Worm (Caenorhabditis elegans) whole organism, L2 larva: ENCODE results near the gene F41E6.5.

Experiments used
- C34F6.9 ChIP-seq: fragments of 150-350 bp; optimal IDR thresholded peaks from 2 replicates; lab custom pipeline; 2014; ENCODE audit warnings: missing biosample characterization, missing genetic modification characterization
- R02D3.7 ChIP-seq: fragments of 150-350 bp; optimal IDR thresholded peaks from 2 replicates; lab custom pipeline; 2014; ENCODE audit warnings: missing biosample characterization, missing genetic modification characterization
- ZK546.5 ChIP-seq: sonication (generic microtip); optimal IDR thresholded peaks from 2 replicates; lab custom pipeline; 2017; ENCODE audit warnings: missing biosample characterization, missing genetic modification characterization
- alr-1 ChIP-seq: fragments of 150-350 bp; optimal IDR thresholded peaks from 2 replicates; lab custom pipeline; 2014; ENCODE audit warnings: missing biosample characterization, missing genetic modification characterization
- ama-1 ChIP-seq: fragments of 150-350 bp; optimal IDR thresholded peaks from 2 replicates; lab custom pipeline; 2018; ENCODE audit warnings: inconsistent platforms
- blmp-1 ChIP-seq: sonication (generic microtip); optimal IDR thresholded peaks from 2 replicates; lab custom pipeline; 2017; ENCODE audit warnings: missing genetic modification characterization, mild to moderate bottlenecking, missing compliant biosample characterization, antibody characterized with exemption, moderate library complexity; ENCODE audit not compliant: insufficient read depth
- ceh-16 ChIP-seq: fragments of 150-350 bp; optimal IDR thresholded peaks from 2 replicates; lab custom pipeline; 2014; ENCODE audit warnings: missing biosample characterization, missing genetic modification characterization
- ceh-82 ChIP-seq: fragments of 150-350 bp; optimal IDR thresholded peaks from 2 replicates; lab custom pipeline; 2014; ENCODE audit warnings: missing biosample characterization, missing genetic modification characterization
- crh-2 ChIP-seq: sonication (generic microtip); optimal IDR thresholded peaks from 2 replicates; lab custom pipeline; 2017; ENCODE audit warnings: missing biosample characterization, missing genetic modification characterization
- dmd-4 ChIP-seq: sonication (generic microtip); optimal IDR thresholded peaks from 2 replicates; lab custom pipeline; 2017; ENCODE audit warnings: missing biosample characterization, missing genetic modification characterization
- egl-27 ChIP-seq: sonication (generic microtip); optimal IDR thresholded peaks from 3 replicates; lab custom pipeline; 2017; ENCODE audit warnings: missing biosample characterization, missing genetic modification reagents, missing genetic modification characterization
- elt-1 ChIP-seq: fragments of 150-350 bp; optimal IDR thresholded peaks from 2 replicates; lab custom pipeline; 2014; ENCODE audit warnings: missing biosample characterization, missing genetic modification characterization
- elt-3 ChIP-seq: sonication (generic microtip); optimal IDR thresholded peaks from 2 replicates; lab custom pipeline; 2017; ENCODE audit warnings: missing biosample characterization, missing genetic modification characterization
- fos-1 ChIP-seq: fragments of 150-350 bp; optimal IDR thresholded peaks from 2 replicates; lab custom pipeline; 2014; ENCODE audit warnings: missing biosample characterization, missing genetic modification characterization
- gmeb-1 ChIP-seq: fragments of 150-350 bp; optimal IDR thresholded peaks from 2 replicates; lab custom pipeline; 2014; ENCODE audit warnings: missing biosample characterization, missing genetic modification characterization
- lin-11 ChIP-seq: fragments of 150-350 bp; sonication (generic microtip); optimal IDR thresholded peaks from 2 replicates; lab custom pipeline; 2014; ENCODE audit warnings: missing biosample characterization, missing genetic modification characterization, inconsistent platforms, mixed read lengths
- lin-13 ChIP-seq: fragments of 150-350 bp; optimal IDR thresholded peaks from 2 replicates; lab custom pipeline; 2014; ENCODE audit warnings: missing biosample characterization, missing genetic modification reagents, missing genetic modification characterization
- lsy-2 ChIP-seq, 2 experiments: fragments of 150-350 bp in 1 of 2; sonication (generic microtip) in 1 of 2; optimal IDR thresholded peaks; 2 replicates each; lab custom pipeline; 2014 to 2017; ENCODE audit warnings: missing biosample characterization in 2 of 2, missing genetic modification characterization in 2 of 2
- mab-5 ChIP-seq: fragments of 150-350 bp; optimal IDR thresholded peaks from 2 replicates; lab custom pipeline; 2014; ENCODE audit warnings: missing biosample characterization, missing genetic modification characterization
- mbf-1 ChIP-seq: sonication (generic microtip); optimal IDR thresholded peaks from 2 replicates; lab custom pipeline; 2017; ENCODE audit warnings: missing biosample characterization, missing genetic modification characterization
- mdl-1 ChIP-seq, 2 experiments: fragments of 150-350 bp in 1 of 2; sonication (generic microtip) in 1 of 2; optimal IDR thresholded peaks; 2 replicates each; lab custom pipeline; 2017; ENCODE audit warnings: missing biosample characterization in 2 of 2, missing genetic modification characterization in 2 of 2
- nhr-10 ChIP-seq: sonication (generic microtip); optimal IDR thresholded peaks from 2 replicates; lab custom pipeline; 2017; ENCODE audit warnings: missing biosample characterization, missing genetic modification characterization
- nhr-11 ChIP-seq: fragments of 150-350 bp; optimal IDR thresholded peaks from 2 replicates; lab custom pipeline; 2014; ENCODE audit warnings: missing biosample characterization, missing genetic modification characterization
- nhr-21 ChIP-seq: fragments of 150-350 bp; optimal IDR thresholded peaks from 2 replicates; lab custom pipeline; 2014; ENCODE audit warnings: missing biosample characterization, missing genetic modification characterization
- nhr-23 ChIP-seq: fragments of 150-350 bp; optimal IDR thresholded peaks from 2 replicates; lab custom pipeline; 2014; ENCODE audit warnings: missing biosample characterization, missing genetic modification reagents, missing genetic modification characterization
- nhr-25 ChIP-seq: fragments of 150-350 bp; sonication (generic microtip); optimal IDR thresholded peaks from 3 replicates; lab custom pipeline; 2014; ENCODE audit warnings: missing biosample characterization, missing genetic modification characterization
- nhr-6 ChIP-seq: fragments of 150-350 bp; optimal IDR thresholded peaks from 2 replicates; lab custom pipeline; 2014; ENCODE audit warnings: missing biosample characterization, missing genetic modification characterization
- nhr-77 ChIP-seq: fragments of 150-350 bp; optimal IDR thresholded peaks from 2 replicates; lab custom pipeline; 2014; ENCODE audit warnings: missing biosample characterization, missing genetic modification characterization
- peb-1 ChIP-seq: fragments of 150-350 bp; optimal IDR thresholded peaks from 2 replicates; lab custom pipeline; 2014; ENCODE audit warnings: missing biosample characterization, missing genetic modification characterization
- sem-4 ChIP-seq: fragments of 150-350 bp; optimal IDR thresholded peaks from 2 replicates; lab custom pipeline; 2014; ENCODE audit warnings: missing biosample characterization, missing genetic modification reagents, missing genetic modification characterization
- skn-1 ChIP-seq: sonication (generic microtip); optimal IDR thresholded peaks from 2 replicates; lab custom pipeline; 2017; ENCODE audit warnings: missing biosample characterization, missing genetic modification characterization
- sma-3 ChIP-seq: sonication (generic microtip); optimal IDR thresholded peaks from 2 replicates; lab custom pipeline; 2016; ENCODE audit warnings: missing genetic modification reagents, missing genetic modification characterization, missing compliant biosample characterization
- sma-9 ChIP-seq, 2 experiments: fragments of 150-350 bp in 1 of 2; sonication (generic microtip) in 1 of 2; optimal IDR thresholded peaks; 2 replicates each; lab custom pipeline; 2014 to 2016; ENCODE audit warnings: missing genetic modification characterization in 2 of 2, mild to moderate bottlenecking in 1 of 2, missing biosample characterization in 1 of 2, missing compliant biosample characterization in 1 of 2, missing genetic modification reagents in 1 of 2, moderate library complexity in 1 of 2
- snpc-4 ChIP-seq: fragments of 150-350 bp; optimal IDR thresholded peaks from 2 replicates; lab custom pipeline; 2014; ENCODE audit warnings: missing biosample characterization, missing genetic modification characterization
- unc-55 ChIP-seq: fragments of 150-350 bp; sonication (generic microtip); optimal IDR thresholded peaks from 3 replicates; lab custom pipeline; 2014; ENCODE audit warnings: missing biosample characterization, missing genetic modification reagents, missing genetic modification characterization
- unc-62 ChIP-seq: fragments of 150-350 bp; optimal IDR thresholded peaks from 2 replicates; lab custom pipeline; 2014; ENCODE audit warnings: missing biosample characterization, missing genetic modification reagents, missing genetic modification characterization
- ztf-1 ChIP-seq: fragments of 200-800 bp; sonication (Bioruptor generic); conservative IDR thresholded peaks from 2 replicates; pipeline ENCODE4 v1.3.6; 2022; ENCODE audit warnings: missing genetic modification characterization, missing compliant biosample characterization
- ztf-11 ChIP-seq: sonication (generic microtip); optimal IDR thresholded peaks from 2 replicates; lab custom pipeline; 2017; ENCODE audit warnings: missing biosample characterization, missing genetic modification characterization
- ztf-4 ChIP-seq: fragments of 150-350 bp; optimal IDR thresholded peaks from 2 replicates; lab custom pipeline; 2014; ENCODE audit warnings: missing biosample characterization, missing genetic modification characterization

The F41E6.5 gene

ce11 chrV:8603272-8603671 lies at the start of gene F41E6.5:
F41E6.5 (plus strand) TSS chrV:8603480.
- TF ChIP-seq nhr-25 (tag; lab: Kevin White, UChicago) = no peak
- TF ChIP-seq fos-1 (tag; lab: Kevin White, UChicago) = peak; percentile 26
- no peak for TF ChIP-seq lin-13
- TF ChIP-seq ztf-4 (tag; lab: Kevin White, UChicago) = no peak
- no peak for TF ChIP-seq C34F6.9 (tag; lab: Kevin White, UChicago)
- TF ChIP-seq crh-2 (tag; lab: Kevin White, UChicago) = peak; percentile 72
- no peak for TF ChIP-seq ceh-16
- TF ChIP-seq sma-9 (GFP tag; optimal IDR thresholded peaks at IDR 0.05; lab: Kevin White, UChicago) = peak; percentile 47
- no peak for TF ChIP-seq sma-9 (tag; optimal IDR thresholded peaks at IDR 0.05; lab: Kevin White, UChicago)
- TF ChIP-seq mab-5 (tag; lab: Kevin White, UChicago) = no peak
- TF ChIP-seq nhr-21 (tag; lab: Kevin White, UChicago) = peak; percentile 1
- TF ChIP-seq snpc-4 = no peak
- TF ChIP-seq dmd-4 (tag; lab: Kevin White, UChicago) = no peak
- TF ChIP-seq ama-1 (lab: Kevin White, UChicago) = no peak
- no peak for TF ChIP-seq skn-1 (tag; lab: Kevin White, UChicago)

- TF ChIP-seq gmeb-1 (tag; lab: Kevin White, UChicago) (no peak), ceh-82 (tag; lab: Kevin White, UChicago) (no peak), elt-3 (tag; lab: Kevin White, UChicago) (no peak), lsy-2 (tag; optimal IDR thresholded peaks at IDR 0.05; lab: Kevin White, UChicago) (no peak), peb-1 (tag; lab: Kevin White, UChicago) (no peak), snpc-4 (no peak), sma-3 (GFP tag; lab: Kevin White, UChicago) (no peak), nhr-25 (tag; lab: Kevin White, UChicago) (no peak), ZK546.5 (tag; lab: Kevin White, UChicago) (no peak), nhr-23 (no peak), elt-1 (tag; lab: Kevin White, UChicago) (no peak), sem-4 (no peak), C34F6.9 (tag; lab: Kevin White, UChicago) (no peak), ceh-16 (no peak), sma-9 (GFP tag; optimal IDR thresholded peaks at IDR 0.05; lab: Kevin White, UChicago) (no peak), sma-9 (tag; optimal IDR thresholded peaks at IDR 0.05; lab: Kevin White, UChicago) (no peak), skn-1 (tag; lab: Kevin White, UChicago) (no peak), nhr-11 (tag; lab: Kevin White, UChicago) (no peak), lin-11 (tag; lab: Kevin White, UChicago) (no peak)
Measured at ce11 chrV:8555955-8556354, 47.3 kb upstream of the F41E6.5 start.

- TF ChIP-seq ceh-82 (tag; lab: Kevin White, UChicago) (no peak), mbf-1 (no peak), nhr-6 (tag; lab: Kevin White, UChicago) (no peak), lin-13 (no peak), nhr-21 (tag; lab: Kevin White, UChicago) (no peak), nhr-10 (tag; lab: Kevin White, UChicago) (no peak), nhr-25 (tag; lab: Kevin White, UChicago) (no peak), sma-9 (GFP tag; optimal IDR thresholded peaks at IDR 0.05; lab: Kevin White, UChicago) (no peak), sma-9 (tag; optimal IDR thresholded peaks at IDR 0.05; lab: Kevin White, UChicago) (no peak), alr-1 (no peak), mdl-1 (tag; optimal IDR thresholded peaks at IDR 0.05; lab: Kevin White, UChicago) (no peak), blmp-1 (tag; lab: Kevin White, UChicago) (no peak), gmeb-1 (tag; lab: Kevin White, UChicago) (no peak), skn-1 (tag; lab: Kevin White, UChicago) (no peak), unc-55 (GFP tag; lab: Kevin White, UChicago) (no peak), C34F6.9 (tag; lab: Kevin White, UChicago) (no peak), R02D3.7 (tag; lab: Kevin White, UChicago) (no peak), egl-27 (tag; lab: Kevin White, UChicago) (no peak), ztf-11 (no peak), lin-11 (tag; lab: Kevin White, UChicago) (no peak), crh-2 (tag; lab: Kevin White, UChicago) (no peak)
- TF ChIP-seq, all 48 proteins: peak for 0
Measured at ce11 chrV:8560916-8561315, 42.4 kb upstream of the F41E6.5 start, which contains the start of gene acr-16. acr-16 (plus strand) TSS chrV:8561216.

- no peak for TF ChIP-seq ama-1 (lab: Kevin White, UChicago)
- no peak for TF ChIP-seq nhr-77
- no peak for TF ChIP-seq ceh-82 (tag; lab: Kevin White, UChicago)
- no peak for TF ChIP-seq dmd-4 (tag; lab: Kevin White, UChicago)
- TF ChIP-seq snpc-4 = no peak
- no peak for TF ChIP-seq R02D3.7 (tag; lab: Kevin White, UChicago)
- TF ChIP-seq egl-27 (tag; lab: Kevin White, UChicago) = no peak
- TF ChIP-seq ceh-16 = no peak
- no peak for TF ChIP-seq ztf-1 (GFP tag; lab: Robert Waterston, UW)
- TF ChIP-seq elt-3 (tag; lab: Kevin White, UChicago) = no peak
- no peak for TF ChIP-seq ztf-4 (tag; lab: Kevin White, UChicago)
- TF ChIP-seq mab-5 (tag; lab: Kevin White, UChicago) = no peak
- TF ChIP-seq nhr-25 (tag; lab: Kevin White, UChicago) = no peak
- no peak for TF ChIP-seq unc-62
- TF ChIP-seq fos-1 (tag; lab: Kevin White, UChicago) = no peak
- TF ChIP-seq nhr-11 (tag; lab: Kevin White, UChicago) = no peak
Measured at ce11 chrV:8565075-8565474, 38.2 kb upstream of the F41E6.5 start, which contains the start of gene F25G6.8. F25G6.8 (minus strand) TSS chrV:8565175.
